Worm (Caenorhabditis elegans): Measurements from ENCODE around the gene srg-11.

ce11 chrIII:4708909-4709308 is 29.1 kb downstream of the srg-11 start, which contains the start of gene T04A8.18:
- TF ChIP-seq zag-1 (tag; optimal IDR thresholded peaks at IDR 0.05), result no peak
- TF ChIP-seq nhr-77 (tag; optimal IDR thresholded peaks at IDR 0.05), result no peak
- no peak for TF ChIP-seq xbp-1 (tag; optimal IDR thresholded peaks at IDR 0.05)
- no peak for TF ChIP-seq unc-30 (tag; optimal IDR thresholded peaks at IDR 0.05)
- TF ChIP-seq unc-62 (GFP tag; optimal IDR thresholded peaks at IDR 0.05), result no peak
- TF ChIP-seq C04F5.9 (tag; optimal IDR thresholded peaks at IDR 0.05), result no peak
- TF ChIP-seq mep-1 (tag; optimal IDR thresholded peaks at IDR 0.05), result no peak
- TF ChIP-seq lin-15B (tag; optimal IDR thresholded peaks at IDR 0.05), result no peak
- TF ChIP-seq ceh-82 (tag; optimal IDR thresholded peaks at IDR 0.05), result no peak
- no peak for TF ChIP-seq aly-2 (tag; optimal IDR thresholded peaks at IDR 0.05)
- TF ChIP-seq lsy-2 (tag; optimal IDR thresholded peaks at IDR 0.05), result no peak
